Fruit fly (Drosophila melanogaster): ENCODE data around the gene Arl1.

Gene Arl1

dm6 chr3L:15967588-15968500 is 15.1 kb upstream of the Arl1 start, which contains the start of the genes Brr2 and CG10516 (continued):
- TF ChIP-seq ttk (GFP tag; IDR thresholded peaks at IDR 0.05) (no peak), tgo (GFP tag; IDR thresholded peaks at IDR 0.05) (no peak), nerfin-1 (tag; optimal IDR thresholded peaks at IDR 0.05) (peak; percentile 19), CG31365 (tag; optimal IDR thresholded peaks at IDR 0.05) (no peak), ab (GFP tag; optimal IDR thresholded peaks at IDR 0.05) (no peak), HLH4C (GFP tag; IDR thresholded peaks at IDR 0.05; ENCODE audit: partially characterized antibody) (0 out of 3 replicates have a peak, but pooled peaks have one; percentile 37), Gug (GFP tag; IDR thresholded peaks at IDR 0.05) (no peak), Opbp (GFP tag; IDR thresholded peaks at IDR 0.05; ENCODE audit: partially characterized antibody) (no peak), NfI (GFP tag; optimal IDR thresholded peaks at IDR 0.05) (no peak), CG1602 (GFP tag; optimal IDR thresholded peaks at IDR 0.05) (no peak), jing (GFP tag; optimal IDR thresholded peaks at IDR 0.05) (no peak), CG43689 (GFP tag; IDR thresholded peaks at IDR 0.05) (no peak), Poxn (GFP tag; IDR thresholded peaks at IDR 0.05) (no peak), ERR (GFP tag; optimal IDR thresholded peaks at IDR 0.05) (no peak), slou (GFP tag; optimal IDR thresholded peaks at IDR 0.05) (no peak), Dll (GFP tag; IDR thresholded peaks at IDR 0.05; ENCODE audit: partially characterized antibody) (peak; percentile 51; the same call in 2 of the 4 replicates), Six4 (GFP tag; optimal IDR thresholded peaks at IDR 0.05) (peak; percentile 13), tll (GFP tag; optimal IDR thresholded peaks at IDR 0.05) (peak in 1 of 2 experiments; percentile 10), CG17568 (GFP tag; optimal IDR thresholded peaks at IDR 0.05) (no peak), HHEX (GFP tag; optimal IDR thresholded peaks at IDR 0.05) (peak; percentile 11), CG9727 (GFP tag; optimal IDR thresholded peaks at IDR 0.05) (no peak), pnt (GFP tag; optimal IDR thresholded peaks at IDR 0.05) (no peak), ap (GFP tag; IDR thresholded peaks at IDR 0.05) (peak; percentile 5; the same call in 1 of the 2 replicates), CG12236 (GFP tag; optimal IDR thresholded peaks at IDR 0.05) (no peak), Scr (GFP tag; IDR thresholded peaks at IDR 0.05; ENCODE audit: partially characterized antibody) (peak; percentile 34), Asciz (GFP tag; optimal IDR thresholded peaks at IDR 0.05) (no peak), CG10431 (GFP tag; optimal IDR thresholded peaks at IDR 0.05) (peak; percentile 30), MESR4 (GFP tag; optimal IDR thresholded peaks at IDR 0.05) (peak; percentile 38), zfh1 (GFP tag; IDR thresholded peaks at IDR 0.05) (no peak), Doc3 (GFP tag; IDR thresholded peaks at IDR 0.05; ENCODE audit: partially characterized antibody) (no peak), CG33213 (GFP tag; optimal IDR thresholded peaks at IDR 0.05) (peak; percentile 43), ash1 (GFP tag; optimal IDR thresholded peaks at IDR 0.05) (no peak), CG9876 (GFP tag; optimal IDR thresholded peaks at IDR 0.05) (no peak), CG1792 (GFP tag; optimal IDR thresholded peaks at IDR 0.05) (no peak), cg (GFP tag; optimal IDR thresholded peaks at IDR 0.05) (no peak), CkIIα-i1 (GFP tag; IDR thresholded peaks at IDR 0.05) (no peak), Hr51 (GFP tag; optimal IDR thresholded peaks at IDR 0.05) (peak in 1 of 2 experiments; percentile 29), CG10267 (tag; optimal IDR thresholded peaks at IDR 0.05) (peak; percentile 70), Usf (GFP tag; optimal IDR thresholded peaks at IDR 0.05) (no peak), CG15073 (GFP tag; optimal IDR thresholded peaks at IDR 0.05) (no peak), az2 (GFP tag; optimal IDR thresholded peaks at IDR 0.05) (no peak), pan (optimal IDR thresholded peaks at IDR 0.05) (no peak), pan (GFP tag; optimal IDR thresholded peaks at IDR 0.05 in 1 of 2, IDR thresholded peaks at IDR 0.05 in 1 of 2) (no peak), luna (GFP tag; optimal IDR thresholded peaks at IDR 0.05) (no peak), CG17802 (tag; optimal IDR thresholded peaks at IDR 0.05) (no peak), Dref (GFP tag; IDR thresholded peaks at IDR 0.05) (peak; percentile 79), Bteb2 (GFP tag; optimal IDR thresholded peaks at IDR 0.05) (peak; percentile 50), insv (GFP tag; optimal IDR thresholded peaks at IDR 0.05) (peak in 1 of 2 experiments; percentile 25)
